ENCODE assay signal across 2 worm cellular contexts in genomic region chrIII:1819049-1819597, ce11.
TF ChIP-seq lines count a peak whose summit lies in the region.

No protein-coding gene starts in this region.

TF ChIP-seq in whole organism, L1 larva, 84 proteins besides CTCF, POLR2A, EP300 and RAD21 (continued from another document):
- peak; percentile 62 for TF ChIP-seq snu-23 (GFP tag; optimal IDR thresholded peaks at IDR 0.05; lab: Kevin White, UChicago)
- peak; percentile 18 for TF ChIP-seq fkh-8 (tag; optimal IDR thresholded peaks at IDR 0.05; lab: Kevin White, UChicago)
- TF ChIP-seq lin-13 (GFP tag; optimal IDR thresholded peaks at IDR 0.05; lab: Kevin White, UChicago): peak; percentile 5
- TF ChIP-seq egl-13 (tag; optimal IDR thresholded peaks at IDR 0.05; lab: Kevin White, UChicago): no peak
- peak; percentile 3 for TF ChIP-seq nhr-20 (tag; optimal IDR thresholded peaks at IDR 0.05; lab: Kevin White, UChicago)
- TF ChIP-seq blmp-1 (tag; optimal IDR thresholded peaks at IDR 0.05; lab: Kevin White, UChicago): peak; percentile 20
- peak; percentile 28 for TF ChIP-seq mep-1 (tag; optimal IDR thresholded peaks at IDR 0.05; lab: Kevin White, UChicago)
- no peak for TF ChIP-seq nhr-12 (tag; optimal IDR thresholded peaks at IDR 0.05; lab: Kevin White, UChicago)
- no peak for TF ChIP-seq pag-3 (tag; optimal IDR thresholded peaks at IDR 0.05; lab: Kevin White, UChicago; ENCODE audit: borderline replicate concordance, insufficient read depth)
- peak; percentile 91 for TF ChIP-seq lin-14 (GFP tag; optimal IDR thresholded peaks at IDR 0.05; lab: Kevin White, UChicago)
- 0 out of 2 replicates have a peak, but pooled peaks have one; percentile 5 for TF ChIP-seq nhr-19 (GFP tag; conservative IDR thresholded peaks at IDR 0.05; lab: Robert Waterston, UW)

TF ChIP-seq in whole organism, L4 larva, 104 proteins besides CTCF, POLR2A, EP300 and RAD21 (continued from another document):
- TF ChIP-seq php-3 (GFP tag; IDR thresholded peaks at IDR 0.05; lab: Robert Waterston, UW) (no peak), hmg-1.1 (GFP tag; IDR thresholded peaks at IDR 0.05; lab: Robert Waterston, UW) (peak; percentile 46; the same call in 1 of the 2 replicates), lin-39 (tag; optimal IDR thresholded peaks at IDR 0.05; lab: Kevin White, UChicago) (no peak), madf-5 (GFP tag; IDR thresholded peaks at IDR 0.05; lab: Robert Waterston, UW) (no peak), hlh-11 (tag; optimal IDR thresholded peaks at IDR 0.05; lab: Kevin White, UChicago) (peak; percentile 59), madf-9 (GFP tag; conservative IDR thresholded peaks at IDR 0.05; lab: Robert Waterston, UW) (no peak), lin-15B (tag; optimal IDR thresholded peaks at IDR 0.05; lab: Kevin White, UChicago) (no peak), set-16 (GFP tag; IDR thresholded peaks at IDR 0.05; lab: Robert Waterston, UW) (no peak), mdl-1 (tag; optimal IDR thresholded peaks at IDR 0.05; lab: Kevin White, UChicago) (peak in 1 of 2 experiments; percentile 15), Y105C5A.15 (GFP tag; IDR thresholded peaks at IDR 0.05; lab: Robert Waterston, UW) (no peak), ceh-20 (GFP tag; IDR thresholded peaks at IDR 0.05; lab: Robert Waterston, UW) (0 out of 2 replicates have a peak, but pooled peaks have one; percentile 25), Y5F2A.4 (GFP tag; optimal IDR thresholded peaks at IDR 0.05; lab: Kevin White, UChicago) (no peak), ceh-44 (GFP tag; IDR thresholded peaks at IDR 0.05; lab: Robert Waterston, UW) (no peak), ceh-62 (tag; optimal IDR thresholded peaks at IDR 0.05; lab: Kevin White, UChicago) (no peak), unc-62 (GFP tag; optimal IDR thresholded peaks at IDR 0.05 in 1 of 2; lab: Kevin White, UChicago) (peak in 1 of 2 experiments; percentile 33), unc-62 (tag; optimal IDR thresholded peaks at IDR 0.05; lab: Kevin White, UChicago) (no peak), lir-3 (tag; optimal IDR thresholded peaks at IDR 0.05; lab: Kevin White, UChicago) (no peak), F37D6.2 (tag; optimal IDR thresholded peaks at IDR 0.05; lab: Kevin White, UChicago) (no peak), jun-1 (tag; optimal IDR thresholded peaks at IDR 0.05; lab: Kevin White, UChicago) (no peak), aha-1 (tag; lab: Kevin White, UChicago) (no peak), nhr-42 (GFP tag; IDR thresholded peaks at IDR 0.05; lab: Robert Waterston, UW) (no peak), daf-12 (tag; optimal IDR thresholded peaks at IDR 0.05; lab: Kevin White, UChicago) (no peak), mdt-29 (GFP tag; IDR thresholded peaks at IDR 0.05; lab: Robert Waterston, UW) (no peak), pqm-1 (tag; optimal IDR thresholded peaks at IDR 0.05; lab: Kevin White, UChicago) (no peak), dpl-1 (GFP tag; optimal IDR thresholded peaks at IDR 0.05; lab: Kevin White, UChicago) (peak; percentile 40), nhr-6 (tag; optimal IDR thresholded peaks at IDR 0.05; lab: Kevin White, UChicago) (peak; percentile 16), zfp-2 (tag; optimal IDR thresholded peaks at IDR 0.05; lab: Kevin White, UChicago) (no peak), pha-4 (GFP tag; IDR thresholded peaks at IDR 0.05; lab: Robert Waterston, UW) (no peak), pha-4 (tag; optimal IDR thresholded peaks at IDR 0.05; lab: Kevin White, UChicago) (no peak), lim-7 (GFP tag; IDR thresholded peaks at IDR 0.05; lab: Robert Waterston, UW) (no peak), mxl-2 (GFP tag; conservative IDR thresholded peaks at IDR 0.05; lab: Robert Waterston, UW) (no peak), hlh-30 (tag; optimal IDR thresholded peaks at IDR 0.05; lab: Kevin White, UChicago; ENCODE audit: insufficient read depth) (peak; percentile 60), F44E2.7 (GFP tag; IDR thresholded peaks at IDR 0.05; lab: Robert Waterston, UW) (no peak), R02D3.7 (tag; optimal IDR thresholded peaks at IDR 0.05; lab: Kevin White, UChicago) (no peak), rbr-2 (tag; optimal IDR thresholded peaks at IDR 0.05; lab: Kevin White, UChicago) (no peak), daf-16 (GFP tag; optimal IDR thresholded peaks at IDR 0.05; lab: Kevin White, UChicago) (no peak), daf-16 (tag; optimal IDR thresholded peaks at IDR 0.05; lab: Kevin White, UChicago) (no peak), nhr-25 (tag; optimal IDR thresholded peaks at IDR 0.05; lab: Kevin White, UChicago; ENCODE audit: borderline replicate concordance, insufficient read depth) (no peak), snpc-4 (tag; optimal IDR thresholded peaks at IDR 0.05; lab: Kevin White, UChicago) (no peak), dmd-6 (GFP tag; IDR thresholded peaks at IDR 0.05; lab: Robert Waterston, UW) (peak; percentile 36), Y75B8A.6 (GFP tag; IDR thresholded peaks at IDR 0.05; lab: Robert Waterston, UW) (no peak), ceh-28 (tag; optimal IDR thresholded peaks at IDR 0.05; lab: Kevin White, UChicago) (no peak), nhr-28 (tag; optimal IDR thresholded peaks at IDR 0.05; lab: Kevin White, UChicago) (peak; percentile 38), ZK337.2 (GFP tag; IDR thresholded peaks at IDR 0.05; lab: Robert Waterston, UW) (no peak), mep-1 (tag; optimal IDR thresholded peaks at IDR 0.05; lab: Kevin White, UChicago) (peak; percentile 76), nhr-237 (tag; optimal IDR thresholded peaks at IDR 0.05; lab: Kevin White, UChicago) (no peak), spr-1 (tag; optimal IDR thresholded peaks at IDR 0.05; lab: Kevin White, UChicago) (no peak), daf-8 (GFP tag; IDR thresholded peaks at IDR 0.05; lab: Robert Waterston, UW) (no peak)
